Fruit fly (Drosophila melanogaster): Measurements from ENCODE around the gene CG4101.

DNA sequence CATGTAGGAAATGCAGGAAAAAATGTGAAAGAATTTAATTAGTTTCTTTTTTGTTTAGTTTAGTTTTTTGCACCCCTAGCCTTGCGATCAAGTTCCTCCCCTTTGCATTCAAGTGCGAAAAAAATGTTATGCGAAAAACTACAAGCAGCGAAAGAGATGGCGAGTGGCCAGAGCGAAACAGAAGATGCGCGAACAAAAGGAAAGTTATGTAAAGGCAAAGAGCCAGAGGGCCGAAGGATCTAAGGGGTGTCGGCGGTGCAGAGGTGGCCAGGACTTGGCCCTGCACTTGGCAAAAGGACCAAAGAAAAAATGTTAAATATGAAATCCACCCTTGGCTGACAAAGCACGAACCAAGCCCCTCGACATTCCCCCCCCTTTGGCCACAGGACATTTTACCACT lies 21.8 kb downstream of the CG4101 start:
- TF ChIP-seq CG8478 (optimal IDR thresholded peaks at IDR 0.05) (no peak), pan (optimal IDR thresholded peaks at IDR 0.05) (no peak), EcR (GFP tag; optimal IDR thresholded peaks at IDR 0.05) (no peak)

All from whole organism.